Worm (Caenorhabditis elegans) whole organism, early embryonic: Measurements from ENCODE around the gene clec-160.

Experiments
- ama-1 ChIP-seq: fragments of 150-350 bp; optimal IDR thresholded peaks from 2 replicates; lab custom pipeline; 2014
- flt-1 ChIP-seq: fragments of 200-800 bp; sonication (Bioruptor generic); IDR thresholded peaks from 2 replicates; pipeline ENCODE4 v1.3.6; 2022; ENCODE audit warnings: missing genetic modification characterization, missing compliant biosample characterization
- scrt-1 ChIP-seq: fragments of 200-800 bp; sonication (Bioruptor generic); IDR thresholded peaks from 2 replicates; pipeline ENCODE4 v1.3.6; 2022; ENCODE audit warnings: missing genetic modification characterization, missing compliant biosample characterization
- tbx-37 ChIP-seq: fragments of 200-800 bp; sonication (Bioruptor generic); conservative IDR thresholded peaks from 2 replicates; pipeline ENCODE4 v1.3.6; 2022; ENCODE audit warnings: missing genetic modification reagents, missing genetic modification characterization, missing compliant biosample characterization
- tra-4 ChIP-seq: sonication (generic microtip); optimal IDR thresholded peaks from 2 replicates; lab custom pipeline; 2017; ENCODE audit warnings: missing genetic modification characterization, missing compliant biosample characterization

ce11 chrIII:8287519-8287918 is 11.7 kb upstream of the clec-160 start:
- TF ChIP-seq scrt-1 (GFP tag; lab: Robert Waterston, UW), result no peak
- TF ChIP-seq ama-1 (lab: Kevin White, UChicago), result no peak
- no peak for TF ChIP-seq flt-1 (GFP tag; lab: Robert Waterston, UW)
- TF ChIP-seq tra-4 (tag; lab: Kevin White, UChicago), result no peak
- TF ChIP-seq tbx-37, result no peak
